Worm (Caenorhabditis elegans) whole organism, L2 larva: Measurements from ENCODE around the gene sdhd-1.

Source experiments
- ama-1 ChIP-seq: fragments of 150-350 bp; optimal IDR thresholded peaks from 2 replicates; lab custom pipeline; 2018; ENCODE audit warnings: inconsistent platforms
- blmp-1 ChIP-seq: sonication (generic microtip); optimal IDR thresholded peaks from 2 replicates; lab custom pipeline; 2017; ENCODE audit warnings: missing genetic modification characterization, mild to moderate bottlenecking, missing compliant biosample characterization, antibody characterized with exemption, moderate library complexity; ENCODE audit not compliant: insufficient read depth
- elt-1 ChIP-seq: fragments of 150-350 bp; optimal IDR thresholded peaks from 2 replicates; lab custom pipeline; 2014; ENCODE audit warnings: missing biosample characterization, missing genetic modification characterization
- lin-39 ChIP-seq: fragments of 150-350 bp; optimal IDR thresholded peaks from 2 replicates; lab custom pipeline; 2014; ENCODE audit warnings: missing biosample characterization, missing genetic modification reagents, missing genetic modification characterization
- mdl-1 ChIP-seq, 2 experiments: fragments of 150-350 bp in 1 of 2; sonication (generic microtip) in 1 of 2; optimal IDR thresholded peaks; 2 replicates each; lab custom pipeline; 2017; ENCODE audit warnings: missing biosample characterization in 2 of 2, missing genetic modification characterization in 2 of 2
- nhr-6 ChIP-seq: fragments of 150-350 bp; optimal IDR thresholded peaks from 2 replicates; lab custom pipeline; 2014; ENCODE audit warnings: missing biosample characterization, missing genetic modification characterization
- snpc-4 ChIP-seq: fragments of 150-350 bp; optimal IDR thresholded peaks from 2 replicates; lab custom pipeline; 2014; ENCODE audit warnings: missing biosample characterization, missing genetic modification characterization

- TF ChIP-seq mdl-1 (tag; optimal IDR thresholded peaks at IDR 0.05; lab: Kevin White, UChicago) (no peak), nhr-6 (no peak), lin-39 (tag; lab: Kevin White, UChicago) (no peak), ama-1 (lab: Kevin White, UChicago) (no peak), blmp-1 (tag; lab: Kevin White, UChicago) (no peak), snpc-4 (tag; lab: Kevin White, UChicago) (no peak), elt-1 (tag; lab: Kevin White, UChicago) (no peak)
Measured at ce11 chrII:11055223-11055622, 5.5 kb upstream of the sdhd-1 start, which contains the start of gene F45E10.2.
